Fruit fly (Drosophila melanogaster) whole organism: Measurements from ENCODE around the gene Ir25a.

Experiments
- CG8478 ChIP-seq: fragments of >200 bp; optimal IDR thresholded peaks from 2 replicates; lab custom pipeline; 2018; ENCODE audit warnings: inconsistent platforms
- Dll ChIP-seq: fragments of >200 bp; optimal IDR thresholded peaks from 2 replicates; lab custom pipeline; 2017
- EcR ChIP-seq, 2 experiments: fragments of >200 bp; optimal IDR thresholded peaks; 2 replicates each; lab custom pipeline; 2017; ENCODE audit warnings: missing biosample characterization in 2 of 2, missing genetic modification characterization in 2 of 2, missing genetic modification reagents in 2 of 2
- pan ChIP-seq: fragments of >200 bp; optimal IDR thresholded peaks from 2 replicates; lab custom pipeline; 2017
- psq ChIP-seq: fragments of >200 bp; optimal IDR thresholded peaks from 2 replicates; lab custom pipeline; 2017
- usp ChIP-seq: fragments of >200 bp; optimal IDR thresholded peaks from 2 replicates; lab custom pipeline; 2017; ENCODE audit warnings: missing biosample characterization, missing genetic modification characterization, mixed read lengths

dm6 chr2L:4806109-4806508 lies 29.0 kb downstream of the Ir25a start:
- TF ChIP-seq psq (no peak), EcR (GFP tag; optimal IDR thresholded peaks at IDR 0.05; lab: Kevin White, UChicago) (no peak), usp (no peak), pan (lab: Kevin White, UChicago) (no peak), Dll (lab: Kevin White, UChicago) (no peak), CG8478 (lab: Kevin White, UChicago) (no peak)
